Worm (Caenorhabditis elegans): ENCODE results near the gene col-76.

DNA sequence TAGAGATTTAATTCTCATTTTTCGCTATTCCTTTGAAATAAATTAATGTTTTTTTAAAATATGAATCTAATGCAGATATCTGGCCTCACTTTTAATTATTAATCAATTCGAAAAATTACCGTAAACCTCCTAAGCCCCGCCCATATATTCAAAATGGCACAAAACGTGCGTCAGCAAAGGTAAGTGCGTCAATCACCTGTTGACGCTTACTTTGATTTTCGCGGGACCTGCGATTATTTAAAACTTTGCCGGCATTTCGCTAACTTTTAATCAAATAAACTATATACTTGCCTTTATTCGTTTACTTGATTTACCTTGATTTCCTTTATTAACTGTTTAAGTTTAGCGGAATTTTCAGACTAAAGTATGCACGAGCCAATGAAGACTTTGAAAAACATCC lies 46.1 kb upstream of the col-76 start, which contains the start of gene pch-2:
- TF ChIP-seq ama-1 (optimal IDR thresholded peaks at IDR 0.05) (no peak), nhr-237 (tag; optimal IDR thresholded peaks at IDR 0.05) (no peak)

Data from whole organism, L3 larva.